Fruit fly (Drosophila melanogaster) whole organism, embryonic: ENCODE data around the gene CG9288.

Source experiments
- Bgb ChIP-seq: fragments of 200-800 bp; sonication (Bioruptor generic); IDR thresholded peaks from 2 replicates; pipeline ENCODE4 v1.3.6; 2022; ENCODE audit warnings: missing biosample characterization, missing genetic modification characterization; ENCODE audit not compliant: partially characterized antibody
- CG10366 ChIP-seq: fragments of 200-800 bp; sonication (Bioruptor generic); IDR thresholded peaks from 2 replicates; pipeline ENCODE4 v1.3.6; 2022; ENCODE audit warnings: missing biosample characterization, missing genetic modification characterization
- CG10654 ChIP-seq: fragments of 200-800 bp; sonication (Bioruptor generic); optimal IDR thresholded peaks from 2 replicates; lab custom pipeline; 2016; ENCODE audit warnings: missing biosample characterization, missing genetic modification characterization
- CG11085 ChIP-seq: fragments of 200-800 bp; sonication (Bioruptor generic); IDR thresholded peaks from 2 replicates; pipeline ENCODE4 v1.3.6; 2022; ENCODE audit warnings: missing biosample characterization, missing genetic modification characterization
- CG11247 ChIP-seq: fragments of 200-800 bp; sonication (Bioruptor generic); IDR thresholded peaks from 2 replicates; pipeline ENCODE4 v1.3.6; 2022; ENCODE audit warnings: missing biosample characterization, missing genetic modification characterization
- CG11456 ChIP-seq: fragments of 200-800 bp; sonication (Bioruptor generic); IDR thresholded peaks from 3 replicates; pipeline ENCODE4 v1.3.6; 2022; ENCODE audit warnings: missing biosample characterization, missing genetic modification characterization
- CG12942 ChIP-seq: fragments of 200-800 bp; sonication (Bioruptor generic); optimal IDR thresholded peaks from 3 replicates; lab custom pipeline; 2016; ENCODE audit warnings: missing biosample characterization, missing genetic modification characterization
- CG14014 ChIP-seq: fragments of 200-800 bp; sonication (Bioruptor generic); IDR thresholded peaks from 2 replicates; pipeline ENCODE4 v1.3.6; 2022; ENCODE audit warnings: missing biosample characterization, missing genetic modification characterization
- CG16863 ChIP-seq: fragments of 200-800 bp; sonication (Bioruptor generic); optimal IDR thresholded peaks from 3 replicates; lab custom pipeline; 2016; ENCODE audit warnings: missing biosample characterization, missing genetic modification characterization
- CG17186 ChIP-seq: fragments of 200-800 bp; sonication (Bioruptor generic); optimal IDR thresholded peaks from 3 replicates; lab custom pipeline; 2017; ENCODE audit warnings: missing biosample characterization, missing genetic modification reagents, missing genetic modification characterization
- CG17568 ChIP-seq: fragments of 200-800 bp; sonication (Bioruptor generic); optimal IDR thresholded peaks from 2 replicates; lab custom pipeline; 2018; ENCODE audit warnings: missing biosample characterization, mild to moderate bottlenecking, missing genetic modification characterization, moderate library complexity
- CG3163 ChIP-seq: fragments of 200-800 bp; sonication (Bioruptor generic); optimal IDR thresholded peaks from 3 replicates; lab custom pipeline; 2016; ENCODE audit warnings: missing biosample characterization, missing genetic modification characterization
- CG4707 ChIP-seq: fragments of 200-800 bp; sonication (Bioruptor generic); optimal IDR thresholded peaks from 2 replicates; lab custom pipeline; 2018; ENCODE audit warnings: missing biosample characterization, mild to moderate bottlenecking, missing genetic modification characterization, moderate library complexity
- CG6654 ChIP-seq: fragments of 200-800 bp; sonication (Bioruptor generic); optimal IDR thresholded peaks from 2 replicates; lab custom pipeline; 2017; ENCODE audit warnings: missing biosample characterization, mild to moderate bottlenecking, missing genetic modification characterization
- CG6683 ChIP-seq: fragments of 200-800 bp; sonication (Bioruptor generic); optimal IDR thresholded peaks from 2 replicates; lab custom pipeline; 2017; ENCODE audit warnings: missing biosample characterization, mild to moderate bottlenecking, missing genetic modification characterization, missing genetic modification reagents
- CG6765 ChIP-seq: fragments of 200-800 bp; sonication (Bioruptor generic); optimal IDR thresholded peaks from 3 replicates; lab custom pipeline; 2017; ENCODE audit warnings: missing biosample characterization, mild to moderate bottlenecking, missing genetic modification characterization
- CG8290 ChIP-seq, 3 experiments: fragments of 200-800 bp; sonication (Bioruptor generic); optimal IDR thresholded peaks; 2 replicates each; lab custom pipeline; 2016 to 2019; ENCODE audit warnings: missing biosample characterization in 3 of 3, missing genetic modification characterization in 3 of 3, mild to moderate bottlenecking in 2 of 3, moderate library complexity in 1 of 3
- CG8924 ChIP-seq: fragments of 200-800 bp; optimal IDR thresholded peaks from 3 replicates; lab custom pipeline; 2019; ENCODE audit warnings: missing biosample characterization, mild to moderate bottlenecking, missing genetic modification characterization, moderate library complexity
- CG9817 ChIP-seq: fragments of 200-800 bp; sonication (Bioruptor generic); optimal IDR thresholded peaks from 2 replicates; lab custom pipeline; 2018; ENCODE audit warnings: missing biosample characterization, mild to moderate bottlenecking, missing genetic modification characterization, moderate library complexity
- Dip2 ChIP-seq: fragments of 200-800 bp; sonication (Bioruptor generic); IDR thresholded peaks from 2 replicates; pipeline ENCODE4 v1.3.6; 2022; ENCODE audit warnings: missing biosample characterization, missing genetic modification characterization
- Ets65A ChIP-seq: fragments of 200-800 bp; sonication (Bioruptor generic); peaks from one replicate; lab custom pipeline; 2016; ENCODE audit warnings: missing biosample characterization, missing genetic modification characterization
- Lpt ChIP-seq: fragments of >200 bp; optimal IDR thresholded peaks from 2 replicates; lab custom pipeline; 2018; ENCODE audit warnings: missing biosample characterization, missing genetic modification characterization
- Ravus ChIP-seq: fragments of 200-800 bp; sonication (Bioruptor generic); IDR thresholded peaks from 2 replicates; pipeline ENCODE4 v1.3.6; 2022; ENCODE audit warnings: missing biosample characterization, missing genetic modification characterization
- Rx ChIP-seq: fragments of 200-800 bp; sonication (Bioruptor generic); IDR thresholded peaks from 2 replicates; pipeline ENCODE4 v1.3.6; 2022; ENCODE audit warnings: missing biosample characterization, missing genetic modification characterization
- Ssrp ChIP-seq: fragments of 200-800 bp; sonication (Bioruptor generic); optimal IDR thresholded peaks from 2 replicates; lab custom pipeline; 2018; ENCODE audit warnings: missing biosample characterization, mild to moderate bottlenecking, missing genetic modification characterization, moderate library complexity
- Usf ChIP-seq: fragments of 200-800 bp; sonication (Bioruptor generic); optimal IDR thresholded peaks from 2 replicates; lab custom pipeline; 2017; ENCODE audit warnings: missing genotype, missing biosample characterization, missing genetic modification characterization
- ara ChIP-seq: fragments of 200-800 bp; sonication (Bioruptor generic); IDR thresholded peaks from 2 replicates; pipeline ENCODE4 v1.3.6; 2022; ENCODE audit warnings: missing biosample characterization, missing genetic modification characterization
- ato ChIP-seq: fragments of 200-800 bp; sonication (Bioruptor generic); IDR thresholded peaks from 2 replicates; pipeline ENCODE4 v1.3.6; 2022; ENCODE audit warnings: missing biosample characterization, missing genetic modification characterization; ENCODE audit not compliant: partially characterized antibody
- br ChIP-seq: fragments of >200 bp; optimal IDR thresholded peaks from 2 replicates; lab custom pipeline; 2017
- croc ChIP-seq: fragments of 200-800 bp; sonication (Bioruptor generic); conservative IDR thresholded peaks from 3 replicates; pipeline ENCODE4 v1.3.6; 2022; ENCODE audit warnings: missing biosample characterization, missing genetic modification characterization
- crp ChIP-seq, 2 experiments: fragments of 200-800 bp; sonication (Bioruptor generic); optimal IDR thresholded peaks; 2 replicates in 1 of 2; 3 replicates in 1 of 2; lab custom pipeline; 2017; ENCODE audit warnings: missing biosample characterization in 2 of 2, missing genetic modification characterization in 2 of 2, mild to moderate bottlenecking in 1 of 2, moderate library complexity in 1 of 2
- dan ChIP-seq: fragments of 200-800 bp; sonication (Bioruptor generic); IDR thresholded peaks from 2 replicates; pipeline ENCODE4 v1.3.6; 2022; ENCODE audit warnings: missing biosample characterization, missing genetic modification characterization
- dysf ChIP-seq: fragments of 200-800 bp; sonication (Bioruptor generic); IDR thresholded peaks from 3 replicates; pipeline ENCODE4 v1.3.6; 2022; ENCODE audit warnings: missing biosample characterization, missing genetic modification characterization
- fd3F ChIP-seq: fragments of 200-800 bp; sonication (Bioruptor generic); optimal IDR thresholded peaks from 2 replicates; lab custom pipeline; 2018; ENCODE audit warnings: missing biosample characterization, mild to moderate bottlenecking, missing genetic modification characterization, moderate library complexity
- ftz-f1 ChIP-seq: fragments of 200-800 bp; sonication (Bioruptor generic); optimal IDR thresholded peaks from 2 replicates; lab custom pipeline; 2016; ENCODE audit warnings: missing biosample characterization, missing genetic modification characterization
- grau ChIP-seq: fragments of 200-800 bp; optimal IDR thresholded peaks from 3 replicates; lab custom pipeline; 2019; ENCODE audit warnings: missing biosample characterization, mild to moderate bottlenecking, missing genetic modification characterization, moderate library complexity
- gt ChIP-seq: fragments of 200-800 bp; sonication (Bioruptor generic); IDR thresholded peaks from 2 replicates; pipeline ENCODE4 v1.3.6; 2022; ENCODE audit warnings: missing biosample characterization, missing genetic modification characterization
- her ChIP-seq: fragments of 200-800 bp; sonication (Bioruptor generic); optimal IDR thresholded peaks from 2 replicates; lab custom pipeline; 2016; ENCODE audit warnings: missing biosample characterization, missing genetic modification characterization
- hkb ChIP-seq, 2 experiments: fragments of 200-800 bp in 1 of 2; fragments of >200 bp in 1 of 2; sonication (Bioruptor generic) in 1 of 2; IDR thresholded peaks in 1 of 2; optimal IDR thresholded peaks in 1 of 2; 2 replicates each; pipeline versions ENCODE4 v1.3.6 to Lab custom; 2017 to 2022; ENCODE audit warnings: missing biosample characterization in 1 of 2, missing genetic modification characterization in 1 of 2
- kay ChIP-seq: fragments of 200-800 bp; sonication (Bioruptor generic); optimal IDR thresholded peaks from 2 replicates; lab custom pipeline; 2016; ENCODE audit warnings: missing biosample characterization, missing genetic modification characterization
- klu ChIP-seq: fragments of 200-800 bp; sonication (Bioruptor generic); IDR thresholded peaks from 2 replicates; pipeline ENCODE4 v1.3.6; 2022; ENCODE audit warnings: missing biosample characterization, missing genetic modification characterization
- lbe ChIP-seq: fragments of 200-800 bp; sonication (Bioruptor generic); optimal IDR thresholded peaks from 2 replicates; lab custom pipeline; 2016; ENCODE audit warnings: missing biosample characterization, mild to moderate bottlenecking, missing genetic modification characterization
- mirr ChIP-seq: fragments of 200-800 bp; sonication (Bioruptor generic); optimal IDR thresholded peaks from 3 replicates; lab custom pipeline; 2018; ENCODE audit warnings: missing biosample characterization, mild to moderate bottlenecking, missing genetic modification characterization
- oc ChIP-seq: fragments of 200-800 bp; sonication (Bioruptor generic); optimal IDR thresholded peaks from 2 replicates; lab custom pipeline; 2018; ENCODE audit warnings: missing biosample characterization, mild to moderate bottlenecking, missing genetic modification characterization, moderate library complexity
- pita ChIP-seq: fragments of 200-800 bp; sonication (Bioruptor generic); optimal IDR thresholded peaks from 2 replicates; lab custom pipeline; 2017; ENCODE audit warnings: missing biosample characterization, mild to moderate bottlenecking, missing genetic modification characterization
- pzg ChIP-seq: fragments of 200-800 bp; sonication (Bioruptor generic); optimal IDR thresholded peaks from 3 replicates; lab custom pipeline; 2018; ENCODE audit warnings: missing biosample characterization, mild to moderate bottlenecking, missing genetic modification characterization, moderate library complexity
- rib ChIP-seq: fragments of 200-800 bp; sonication (Bioruptor generic); IDR thresholded peaks from 2 replicates; pipeline ENCODE4 v1.3.6; 2022; ENCODE audit warnings: missing biosample characterization, missing genetic modification characterization
- row ChIP-seq: fragments of 200-800 bp; sonication (Bioruptor generic); IDR thresholded peaks from 3 replicates; pipeline ENCODE4 v1.3.6; 2022; ENCODE audit warnings: missing biosample characterization, missing genetic modification characterization
- sc ChIP-seq, 3 experiments: fragments of >200 bp in 2 of 3; fragments of 200-800 bp in 1 of 3; sonication (Bioruptor generic) in 1 of 3; optimal IDR thresholded peaks; 2 replicates in 2 of 3; 3 replicates in 1 of 3; lab custom pipeline; 2017; ENCODE audit warnings: mild to moderate bottlenecking in 1 of 3, missing biosample characterization in 1 of 3, missing genetic modification characterization in 1 of 3, missing genetic modification reagents in 1 of 3
- seq ChIP-seq: fragments of 200-800 bp; sonication (Bioruptor generic); IDR thresholded peaks from 2 replicates; pipeline ENCODE4 v1.3.6; 2022; ENCODE audit warnings: missing biosample characterization, missing genetic modification characterization
- vfl ChIP-seq: fragments of 200-800 bp; sonication (Bioruptor generic); optimal IDR thresholded peaks from 2 replicates; lab custom pipeline; 2016; ENCODE audit warnings: missing biosample characterization, missing genetic modification characterization

Gene CG9288

DNA sequence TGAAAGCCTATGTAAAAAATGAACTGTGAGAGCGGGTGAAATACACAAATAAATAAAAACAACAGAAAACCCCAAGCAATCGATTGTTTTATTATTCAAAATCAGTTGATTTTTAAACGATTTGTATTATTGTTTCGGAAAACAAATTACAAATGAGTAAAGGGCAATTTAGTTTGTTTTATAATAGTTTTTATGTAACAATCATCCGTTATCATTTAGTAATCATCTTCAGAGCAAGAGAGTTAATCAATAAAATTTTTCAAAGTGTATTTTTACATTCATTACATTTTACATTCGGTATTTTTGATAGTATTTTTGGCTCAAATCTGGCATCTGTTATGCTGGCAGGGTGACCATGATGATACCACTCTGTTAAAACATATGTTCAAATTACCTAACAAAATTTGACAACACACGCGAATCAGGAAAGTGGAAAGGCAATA, at the start of gene CG9288, which contains the start of gene CG42375 (continued):
- TF ChIP-seq CG6654 (GFP tag; lab: Kevin White, UChicago) (peak; percentile 41), Bgb (GFP tag; lab: Robert Waterston, UW) (no peak), CG3163 (GFP tag; lab: Kevin White, UChicago) (no peak), CG16863 (GFP tag; lab: Kevin White, UChicago) (no peak), seq (GFP tag; lab: Robert Waterston, UW) (no peak), hkb (optimal IDR thresholded peaks at IDR 0.05; lab: Kevin White, UChicago) (no peak), hkb (GFP tag; IDR thresholded peaks at IDR 0.05; lab: Robert Waterston, UW) (peak; percentile 81), Usf (GFP tag; lab: Kevin White, UChicago) (no peak), sc (optimal IDR thresholded peaks at IDR 0.05; lab: Kevin White, UChicago) (no peak), sc (GFP tag; optimal IDR thresholded peaks at IDR 0.05; lab: Kevin White, UChicago) (no peak), CG10366 (GFP tag; lab: Robert Waterston, UW) (no peak), her (GFP tag; lab: Kevin White, UChicago) (no peak), CG10654 (GFP tag; lab: Kevin White, UChicago) (peak; percentile 42), CG17568 (GFP tag; lab: Kevin White, UChicago) (no peak), crp (GFP tag; optimal IDR thresholded peaks at IDR 0.05; lab: Kevin White, UChicago) (peak in 1 of 2 experiments; percentile 82), row (GFP tag; lab: Robert Waterston, UW) (peak; percentile 54; the same call in 2 of the 3 replicates), CG11247 (no peak), ftz-f1 (GFP tag; lab: Kevin White, UChicago) (no peak), fd3F (GFP tag; lab: Kevin White, UChicago) (no peak), pzg (GFP tag; lab: Kevin White, UChicago) (peak; percentile 39), CG11456 (no peak), mirr (GFP tag; lab: Kevin White, UChicago) (no peak), dan (GFP tag; lab: Robert Waterston, UW) (no peak), dysf (GFP tag; lab: Robert Waterston, UW) (peak; percentile 38; the same call in 1 of the 3 replicates), br (no peak), Rx (GFP tag; lab: Robert Waterston, UW) (no peak), klu (GFP tag; lab: Robert Waterston, UW) (no peak), Dip2 (GFP tag; lab: Robert Waterston, UW) (no peak), CG14014 (GFP tag; lab: Robert Waterston, UW) (no peak), Ssrp (tag; lab: Kevin White, UChicago) (no peak), CG12942 (GFP tag; lab: Kevin White, UChicago) (no peak), croc (GFP tag; lab: Robert Waterston, UW) (peak; percentile 74), grau (peak; percentile 28), CG6765 (no peak), vfl (no peak), CG8290 (GFP tag; optimal IDR thresholded peaks at IDR 0.05; lab: Kevin White, UChicago) (no peak), CG8290 (tag; optimal IDR thresholded peaks at IDR 0.05; lab: Kevin White, UChicago) (no peak), pita (GFP tag; lab: Kevin White, UChicago) (no peak), ato (GFP tag; lab: Robert Waterston, UW) (no peak), Lpt (GFP tag; lab: Kevin White, UChicago) (no peak), ara (GFP tag; lab: Robert Waterston, UW) (no peak), gt (no peak), CG11085 (GFP tag; lab: Robert Waterston, UW) (peak; percentile 38; the same call in 1 of the 2 replicates), kay (GFP tag; lab: Kevin White, UChicago) (peak; percentile 67), CG6683 (peak; percentile 54), CG4707 (GFP tag; lab: Kevin White, UChicago) (no peak), lbe (GFP tag; lab: Kevin White, UChicago) (no peak), Ravus (GFP tag; lab: Robert Waterston, UW) (no peak), rib (GFP tag; lab: Robert Waterston, UW) (no peak), oc (tag; lab: Kevin White, UChicago) (no peak), CG17186 (GFP tag; lab: Kevin White, UChicago) (peak; percentile 38), CG9817 (tag; lab: Kevin White, UChicago) (peak; percentile 27), CG8924 (tag; lab: Kevin White, UChicago) (peak; percentile 60), Ets65A (no peak)
